Worm (Caenorhabditis elegans) whole organism, L4/young adult: ENCODE measurements around the gene fbxa-61.

Source experiments
- W03F9.2 ChIP-seq: fragments of 150-350 bp; optimal IDR thresholded peaks from 2 replicates; lab custom pipeline; 2014; ENCODE audit warnings: missing biosample characterization, missing genetic modification characterization
- dao-5 ChIP-seq: sonication (generic microtip); optimal IDR thresholded peaks from 2 replicates; lab custom pipeline; 2016; ENCODE audit warnings: missing genotype, missing genetic modification characterization, moderate library complexity, missing compliant biosample characterization
- him-1 ChIP-seq: sonication (generic microtip); optimal IDR thresholded peaks from 2 replicates; lab custom pipeline; 2016; ENCODE audit warnings: missing genotype, missing genetic modification reagents, missing genetic modification characterization, missing compliant biosample characterization

The fbxa-61 gene

ce11 chrIII:1218998-1219397, 19.9 kb upstream of the fbxa-61 start:
- TF ChIP-seq him-1 (no peak), dao-5 (tag; lab: Kevin White, UChicago) (no peak), W03F9.2 (tag; lab: Kevin White, UChicago) (no peak)

- TF ChIP-seq him-1 (no peak), W03F9.2 (tag; lab: Kevin White, UChicago) (no peak), dao-5 (tag; lab: Kevin White, UChicago) (no peak)
Observed at ce11 chrIII:1220012-1220411, 18.8 kb upstream of the fbxa-61 start.

- TF ChIP-seq him-1 (no peak), dao-5 (tag; lab: Kevin White, UChicago) (no peak), W03F9.2 (tag; lab: Kevin White, UChicago) (no peak)
Observed at ce11 chrIII:1221995-1222394, 16.9 kb upstream of the fbxa-61 start.

- TF ChIP-seq W03F9.2 (tag; lab: Kevin White, UChicago) (no peak), him-1 (no peak)
Observed at ce11 chrIII:1223319-1224093, 15.3 kb upstream of the fbxa-61 start.

ce11 chrIII:1225116-1225515, 13.7 kb upstream of the fbxa-61 start:
- TF ChIP-seq dao-5 (tag; lab: Kevin White, UChicago), result no peak
- no peak for TF ChIP-seq W03F9.2 (tag; lab: Kevin White, UChicago)
- TF ChIP-seq him-1, result no peak

ce11 chrIII:1225595-1225994, 13.3 kb upstream of the fbxa-61 start:
- TF ChIP-seq W03F9.2 (tag; lab: Kevin White, UChicago) (no peak), him-1 (no peak), dao-5 (tag; lab: Kevin White, UChicago) (no peak)

DNA sequence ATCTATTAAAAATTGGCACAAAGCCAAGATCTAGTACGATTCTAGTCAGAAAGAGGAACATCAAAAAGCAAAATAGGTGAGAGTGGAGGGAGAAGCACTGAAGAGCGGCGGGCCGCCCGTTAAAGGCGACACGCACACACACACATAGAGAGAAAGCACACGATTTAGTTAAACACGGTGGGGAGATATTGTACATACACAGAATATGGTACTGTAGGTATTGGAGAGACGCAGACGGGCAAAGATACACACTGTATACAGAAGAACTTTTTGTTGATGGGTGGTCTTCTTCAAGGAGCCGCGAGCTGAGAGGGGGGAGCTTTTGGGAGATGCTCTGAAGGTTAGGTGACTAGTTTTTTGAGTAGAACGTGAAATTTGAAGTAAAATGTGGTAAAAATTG, 12.6 kb upstream of the fbxa-61 start:
- TF ChIP-seq W03F9.2 (tag; lab: Kevin White, UChicago) (no peak), dao-5 (tag; lab: Kevin White, UChicago) (no peak), him-1 (no peak)

- TF ChIP-seq dao-5 (tag; lab: Kevin White, UChicago), result no peak
- TF ChIP-seq W03F9.2 (tag; lab: Kevin White, UChicago), result no peak
- no peak for TF ChIP-seq him-1
Observed at ce11 chrIII:1228593-1228992, 10.3 kb upstream of the fbxa-61 start.

- TF ChIP-seq him-1 (no peak), W03F9.2 (tag; lab: Kevin White, UChicago) (no peak), dao-5 (tag; lab: Kevin White, UChicago) (no peak)
Observed at ce11 chrIII:1229510-1229909, 9.3 kb upstream of the fbxa-61 start.

DNA sequence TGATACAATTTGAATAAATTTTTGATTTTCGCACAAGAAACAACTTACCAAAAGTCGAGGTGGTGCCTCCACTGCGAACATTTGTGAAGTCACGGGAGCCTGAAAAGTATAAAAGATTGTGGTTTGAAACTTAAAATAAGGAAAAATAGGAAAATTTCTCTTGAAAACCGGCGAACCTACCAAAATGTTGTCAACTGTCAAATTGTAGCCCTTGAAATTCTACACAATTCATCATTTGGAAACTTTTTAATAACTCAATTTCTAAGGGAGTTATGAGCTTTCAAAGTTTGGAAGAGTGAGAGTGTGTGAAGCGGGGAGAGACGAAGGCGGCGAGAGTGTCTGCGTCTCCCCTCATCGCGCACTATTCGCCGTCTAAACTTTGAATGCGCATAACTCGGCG, 8.7 kb upstream of the fbxa-61 start, which contains the start of gene pes-4:
pes-4 (minus strand) TSS at position 101 of the 400 bp plus-strand sequence.
- no peak for TF ChIP-seq W03F9.2 (tag; lab: Kevin White, UChicago)
- no peak for TF ChIP-seq him-1
- no peak for TF ChIP-seq dao-5 (tag; lab: Kevin White, UChicago)

ce11 chrIII:1230672-1231071, 8.2 kb upstream of the fbxa-61 start:
- TF ChIP-seq dao-5 (tag; lab: Kevin White, UChicago), result no peak
- no peak for TF ChIP-seq him-1
- no peak for TF ChIP-seq W03F9.2 (tag; lab: Kevin White, UChicago)

- TF ChIP-seq W03F9.2 (tag; lab: Kevin White, UChicago), result no peak
- TF ChIP-seq dao-5 (tag; lab: Kevin White, UChicago), result no peak
- TF ChIP-seq him-1, result no peak
Observed at ce11 chrIII:1231186-1231585, 7.7 kb upstream of the fbxa-61 start.

DNA sequence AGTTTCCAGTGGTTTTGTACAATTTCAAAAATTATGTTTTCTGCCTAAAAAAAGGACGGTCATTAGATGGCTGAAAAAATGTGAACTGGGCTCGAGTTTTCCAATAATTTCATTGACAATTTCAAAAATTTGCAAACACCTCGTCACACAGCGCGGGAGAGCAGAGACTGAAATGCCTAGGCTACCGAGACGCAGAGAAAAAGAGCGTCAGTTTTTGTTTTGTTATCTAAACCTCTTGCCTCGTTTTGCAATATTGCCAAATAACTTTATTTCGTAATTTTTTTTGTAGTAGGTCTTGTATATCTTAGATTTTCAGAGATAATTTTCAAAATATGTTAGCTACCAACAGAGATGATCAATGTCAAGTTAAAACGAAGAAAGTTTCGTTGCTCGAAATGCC, 4.4 kb downstream of the fbxa-61 start, which contains the start of gene fbxa-63:
fbxa-63 (plus strand) TSS at position 310 of the 400 bp plus-strand sequence.
- no peak for TF ChIP-seq W03F9.2 (tag; lab: Kevin White, UChicago)
- TF ChIP-seq dao-5 (tag; lab: Kevin White, UChicago), result no peak

DNA sequence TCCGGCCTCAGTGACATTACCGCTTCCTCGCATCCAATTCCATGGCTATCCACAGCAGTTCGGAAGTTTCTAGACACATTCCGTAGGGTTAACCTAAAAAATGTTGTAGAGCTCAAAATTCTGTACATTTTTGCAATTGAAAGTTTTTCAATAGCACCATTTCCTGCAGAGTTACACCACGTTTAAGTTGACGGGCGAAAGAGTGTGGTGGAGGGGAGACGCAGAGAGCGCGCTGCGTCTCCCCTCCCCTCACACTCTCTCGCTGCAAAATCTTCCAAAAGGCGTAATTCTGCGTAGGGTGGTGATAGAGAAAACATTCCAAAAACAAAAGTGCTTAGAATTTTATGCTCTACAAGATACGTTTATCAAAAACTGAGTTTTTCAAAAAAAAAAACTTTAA, 9.5 kb downstream of the fbxa-61 start:
- TF ChIP-seq dao-5 (tag; lab: Kevin White, UChicago), result no peak
- no peak for TF ChIP-seq him-1
- no peak for TF ChIP-seq W03F9.2 (tag; lab: Kevin White, UChicago)

DNA sequence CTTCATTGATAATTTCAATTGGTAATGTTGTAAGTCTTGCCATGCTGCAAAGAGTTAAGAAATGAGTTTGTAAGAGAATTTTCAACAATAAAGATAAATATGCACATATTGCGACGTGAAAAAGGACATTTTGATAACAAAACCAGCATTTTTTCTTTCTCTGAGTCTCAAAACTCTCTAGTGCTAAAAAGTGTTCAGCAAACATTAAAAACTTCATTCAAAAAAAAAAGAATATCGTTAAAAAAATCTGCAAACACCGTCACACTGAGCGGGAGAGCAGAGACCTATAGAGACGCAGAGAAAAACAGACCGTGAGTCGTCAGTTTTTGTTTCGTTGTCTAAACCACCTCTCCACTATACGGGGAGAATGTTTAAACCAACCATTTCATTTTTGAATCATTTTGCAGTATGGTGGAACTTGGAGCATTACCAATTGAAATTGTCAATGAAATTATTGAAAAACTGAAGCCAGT, 10.3 kb downstream of the fbxa-61 start, which contains the start of the genes fbxa-76 and fbxa-77:
fbxa-76 (minus strand) TSS at position 51 of the 473 bp plus-strand sequence.
fbxa-77 (plus strand) TSS at position 365 of the 473 bp plus-strand sequence.
- TF ChIP-seq him-1, result no peak
- no peak for TF ChIP-seq W03F9.2 (tag; lab: Kevin White, UChicago)
- no peak for TF ChIP-seq dao-5 (tag; lab: Kevin White, UChicago)
